Fruit fly (Drosophila melanogaster): ENCODE data around the gene CG7565.

DNA sequence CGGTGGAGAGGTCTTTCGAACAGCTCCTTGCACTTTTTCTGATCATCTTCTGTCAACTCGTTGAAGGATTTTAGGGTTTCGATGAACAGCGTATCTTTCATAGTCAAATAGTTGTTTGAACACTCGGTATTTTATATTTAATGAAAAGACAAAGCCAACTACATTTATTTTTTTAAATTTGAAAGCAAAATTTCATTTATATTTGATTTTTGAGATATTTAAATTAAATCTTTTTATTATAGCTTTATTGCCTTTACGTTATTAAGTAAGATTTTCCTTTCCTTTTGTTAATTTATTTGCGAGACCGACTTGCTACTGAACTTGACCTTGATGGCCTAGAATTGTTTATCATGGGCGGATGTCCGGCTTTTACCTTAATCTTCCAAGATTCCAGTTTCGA lies 22.4 kb downstream of the CG7565 start, which contains the start of gene CG42590:
- TF ChIP-seq CG15336 (GFP tag; IDR thresholded peaks at IDR 0.05) (no peak), Blimp-1 (GFP tag; optimal IDR thresholded peaks at IDR 0.05) (no peak), CG6808 (GFP tag; optimal IDR thresholded peaks at IDR 0.05) (no peak)
